Fruit fly (Drosophila melanogaster): ENCODE data around the gene CG11600.
A peak's percentile ranks its signal among the peaks of the same experiment; 100 is the strongest.

Gene CG11600

DNA sequence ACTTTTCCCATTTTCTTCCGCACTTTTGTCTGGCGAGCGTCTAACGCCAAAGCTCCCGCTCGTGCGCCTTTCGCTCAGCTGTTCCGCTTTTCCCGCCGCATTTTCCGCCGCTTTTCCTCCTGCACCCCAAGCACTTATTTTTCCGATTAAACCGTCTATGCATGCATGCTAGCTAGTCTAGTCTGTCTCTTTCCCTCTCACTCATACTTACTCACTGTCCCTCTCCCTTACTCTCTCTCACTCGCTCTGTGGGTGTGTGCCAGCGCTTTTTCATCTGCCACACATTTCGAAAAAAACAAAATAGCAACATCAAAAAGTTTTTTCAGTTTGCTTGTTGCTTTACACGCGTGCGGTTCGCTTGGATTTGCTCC is 17.9 kb downstream of the CG11600 start, which contains the start of gene CG6225:
CG6225 (plus strand) TSS at position 325 of the 371 bp plus-strand sequence.
- no peak for TF ChIP-seq CG7101 (tag; optimal IDR thresholded peaks at IDR 0.05)

DNA sequence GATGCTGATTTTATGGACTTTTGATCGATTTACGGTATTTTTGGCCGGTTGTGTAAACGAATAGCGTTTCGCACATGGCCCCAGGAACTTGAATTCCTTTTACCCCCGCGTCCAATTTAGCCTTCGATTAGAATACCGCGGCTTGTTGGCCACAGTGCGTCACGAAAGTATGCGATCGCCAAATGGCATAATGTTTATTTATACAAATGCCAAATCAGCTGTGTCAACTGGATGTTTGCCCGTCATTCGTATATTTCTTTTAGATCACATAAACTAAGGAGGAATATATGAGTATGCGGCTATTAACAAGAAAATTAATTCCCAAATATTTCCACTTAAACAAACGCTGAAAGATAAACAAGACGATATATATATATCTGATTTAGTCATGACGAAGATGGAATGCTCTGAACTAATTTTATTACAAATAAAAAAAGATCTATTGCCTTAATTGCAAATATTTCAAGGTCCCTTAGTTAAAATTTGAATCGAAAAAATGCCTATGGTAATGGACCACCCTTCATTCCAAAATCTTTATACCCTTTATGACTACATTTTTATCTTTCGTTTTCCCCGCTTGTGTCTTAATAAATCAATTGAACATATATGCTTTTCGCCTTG is 20.7 kb downstream of the CG11600 start:
- no peak for TF ChIP-seq CG11617 (GFP tag; optimal IDR thresholded peaks at IDR 0.05)
- TF ChIP-seq Crg-1 (GFP tag; optimal IDR thresholded peaks at IDR 0.05): no peak
- no peak for TF ChIP-seq CG12768 (GFP tag; optimal IDR thresholded peaks at IDR 0.05)
- no peak for TF ChIP-seq CG33017 (tag; optimal IDR thresholded peaks at IDR 0.05)
- no peak for TF ChIP-seq CG7101 (tag; optimal IDR thresholded peaks at IDR 0.05)
- no peak for TF ChIP-seq pad (GFP tag; optimal IDR thresholded peaks at IDR 0.05)

- TF ChIP-seq Hr96 (GFP tag; optimal IDR thresholded peaks at IDR 0.05): no peak
- TF ChIP-seq CG7045 (GFP tag; optimal IDR thresholded peaks at IDR 0.05): no peak
- no peak for TF ChIP-seq Crg-1 (GFP tag; optimal IDR thresholded peaks at IDR 0.05)
- no peak for TF ChIP-seq CG7101 (tag; optimal IDR thresholded peaks at IDR 0.05)
- no peak for TF ChIP-seq kay (GFP tag; ENCODE audit: borderline replicate concordance)
- no peak for TF ChIP-seq CG14711 (tag; optimal IDR thresholded peaks at IDR 0.05)
- TF ChIP-seq bab1 (GFP tag; optimal IDR thresholded peaks at IDR 0.05): no peak
- TF ChIP-seq CG12768 (GFP tag; optimal IDR thresholded peaks at IDR 0.05): no peak
- TF ChIP-seq cic (GFP tag; optimal IDR thresholded peaks at IDR 0.05): no peak
- no peak for TF ChIP-seq Clk (GFP tag; optimal IDR thresholded peaks at IDR 0.05)
- TF ChIP-seq toe (GFP tag; optimal IDR thresholded peaks at IDR 0.05): no peak
- TF ChIP-seq tj (GFP tag; optimal IDR thresholded peaks at IDR 0.05): no peak
- no peak for TF ChIP-seq pad (GFP tag; optimal IDR thresholded peaks at IDR 0.05)
- TF ChIP-seq Mnt (GFP tag; optimal IDR thresholded peaks at IDR 0.05): no peak
- no peak for TF ChIP-seq ovo (GFP tag; optimal IDR thresholded peaks at IDR 0.05)
These were observed 26.2 kb downstream of the CG11600 start, which contains the start of gene CG14395 for dm6 chr3R:12662531-12662930. Gene CG14395, plus strand, starts transcription at chr3R:12662831.

dm6 chr3R:12666206-12666834 is 30.0 kb downstream of the CG11600 start:
- TF ChIP-seq CG5204 (GFP tag; optimal IDR thresholded peaks at IDR 0.05): no peak
- TF ChIP-seq CG12768 (GFP tag; optimal IDR thresholded peaks at IDR 0.05): no peak

dm6 chr3R:12674041-12674623 is 37.8 kb downstream of the CG11600 start, which contains the start of gene Gnmt:
Gene Gnmt, plus strand, starts transcription at chr3R:12674608.
- TF ChIP-seq CG14711 (tag; optimal IDR thresholded peaks at IDR 0.05): peak; percentile 49
- TF ChIP-seq Mnt (GFP tag; optimal IDR thresholded peaks at IDR 0.05): peak; percentile 17
- TF ChIP-seq tj (GFP tag; optimal IDR thresholded peaks at IDR 0.05): no peak
- peak; percentile 56 for TF ChIP-seq cic (GFP tag; optimal IDR thresholded peaks at IDR 0.05)
- TF ChIP-seq CG33017 (tag; optimal IDR thresholded peaks at IDR 0.05): peak; percentile 80
- TF ChIP-seq CG11617 (GFP tag; optimal IDR thresholded peaks at IDR 0.05): no peak
- TF ChIP-seq CG7045 (GFP tag; optimal IDR thresholded peaks at IDR 0.05): no peak
- peak; percentile 5 for TF ChIP-seq CG12768 (GFP tag; optimal IDR thresholded peaks at IDR 0.05)
- peak; percentile 61 for TF ChIP-seq CG7101 (tag; optimal IDR thresholded peaks at IDR 0.05)
- no peak for TF ChIP-seq CG1620 (GFP tag; optimal IDR thresholded peaks at IDR 0.05)
- TF ChIP-seq cnc (optimal IDR thresholded peaks at IDR 0.05): peak in 1 of 2 experiments; percentile 75

DNA sequence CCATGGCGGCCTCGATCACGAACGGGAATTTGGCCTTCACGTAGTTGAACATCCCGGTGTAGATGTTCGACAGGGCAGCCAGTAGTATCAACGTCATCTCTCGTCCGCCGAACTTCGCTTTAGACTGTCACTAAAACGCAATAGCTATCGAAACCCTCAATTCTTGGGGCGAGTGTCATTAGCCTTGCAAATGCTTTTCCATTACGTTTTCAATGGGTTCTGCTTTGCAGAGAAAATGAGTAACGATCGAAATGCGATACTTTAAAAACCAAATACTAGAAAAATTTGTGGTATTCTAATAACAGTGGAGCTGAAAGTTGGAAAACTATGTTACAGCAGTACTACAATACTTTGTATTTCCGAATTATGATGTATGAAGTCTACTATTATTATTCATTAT is 39.8 kb downstream of the CG11600 start, which contains the start of gene CG43630:
CG43630 (minus strand) TSS at position 101 of the 400 bp plus-strand sequence.
- TF ChIP-seq CG7101 (tag; optimal IDR thresholded peaks at IDR 0.05) (no peak), CG12768 (GFP tag; optimal IDR thresholded peaks at IDR 0.05) (peak; percentile 64), CG14711 (tag; optimal IDR thresholded peaks at IDR 0.05) (peak; percentile 6), CG33017 (tag; optimal IDR thresholded peaks at IDR 0.05) (peak; percentile 46)

dm6 chr3R:12678850-12679249 is 42.5 kb downstream of the CG11600 start, which contains the start of gene mbo:
Gene mbo, minus strand, starts transcription at chr3R:12679052.
- TF ChIP-seq cnc (optimal IDR thresholded peaks at IDR 0.05) (no peak), CG14711 (tag; optimal IDR thresholded peaks at IDR 0.05) (no peak), CG12768 (GFP tag; optimal IDR thresholded peaks at IDR 0.05) (no peak), pad (GFP tag; optimal IDR thresholded peaks at IDR 0.05) (no peak), CG7045 (GFP tag; optimal IDR thresholded peaks at IDR 0.05) (no peak), Hr96 (GFP tag; optimal IDR thresholded peaks at IDR 0.05) (no peak), Crg-1 (GFP tag; optimal IDR thresholded peaks at IDR 0.05) (no peak)
